Worm (Caenorhabditis elegans) whole organism, midembryonic: ENCODE measurements around the gene M199.8.
A peak's percentile ranks its signal among the peaks of the same experiment; 100 is the strongest.

ENCODE experiments used
- T22C8.4 ChIP-seq: fragments of 200-800 bp; sonication (Bioruptor generic); IDR thresholded peaks from 2 replicates; pipeline ENCODE4 v1.3.6; 2022; ENCODE audit warnings: missing genetic modification characterization, missing compliant biosample characterization
- cog-1 ChIP-seq: sonication (generic microtip); optimal IDR thresholded peaks from 2 replicates; lab custom pipeline; 2016; ENCODE audit warnings: missing genetic modification characterization, missing compliant biosample characterization
- flt-1 ChIP-seq: fragments of 200-800 bp; sonication (Bioruptor generic); IDR thresholded peaks from 2 replicates; pipeline ENCODE4 v1.3.6; 2022; ENCODE audit warnings: missing genetic modification characterization, missing compliant biosample characterization
- klf-2 ChIP-seq: fragments of 200-800 bp; sonication (Bioruptor generic); conservative IDR thresholded peaks from 2 replicates; pipeline ENCODE4 v1.3.6; 2022; ENCODE audit warnings: missing genetic modification reagents, missing genetic modification characterization, missing compliant biosample characterization
- med-1 ChIP-seq: sonication (generic microtip); optimal IDR thresholded peaks from 2 replicates; lab custom pipeline; 2017; ENCODE audit warnings: missing genetic modification characterization, mild to moderate bottlenecking, missing compliant biosample characterization, antibody characterized with exemption, missing genetic modification reagents; ENCODE audit not compliant: insufficient read depth
- ref-1 ChIP-seq: fragments of 200-800 bp; sonication (Bioruptor generic); conservative IDR thresholded peaks from 2 replicates; pipeline ENCODE4 v1.3.6; 2022; ENCODE audit warnings: missing genetic modification reagents, missing genetic modification characterization, missing compliant biosample characterization
- tab-1 ChIP-seq: fragments of 200-800 bp; sonication (Bioruptor generic); IDR thresholded peaks from 2 replicates; pipeline ENCODE4 v1.3.6; 2022; ENCODE audit warnings: missing genetic modification characterization, missing compliant biosample characterization
- ztf-23 ChIP-seq: fragments of 200-800 bp; sonication (Bioruptor generic); IDR thresholded peaks from 2 replicates; pipeline ENCODE4 v1.3.6; 2022; ENCODE audit warnings: missing genetic modification reagents, missing genetic modification characterization, missing compliant biosample characterization
- ztf-29 ChIP-seq: fragments of 200-800 bp; sonication (Bioruptor generic); IDR thresholded peaks from 2 replicates; pipeline ENCODE4 v1.3.6; 2022; ENCODE audit warnings: missing genetic modification reagents, missing genetic modification characterization, missing compliant biosample characterization

The M199.8 gene

ce11 chrIV:15126021-15126420, 7.8 kb downstream of the M199.8 start, which contains the start of gene clec-190:
TSS of gene clec-190 (minus strand) at chrIV:15126121.
- TF ChIP-seq klf-2 (GFP tag; lab: Robert Waterston, UW) (no peak), ztf-23 (GFP tag; lab: Robert Waterston, UW) (no peak), ref-1 (GFP tag; lab: Robert Waterston, UW) (no peak), med-1 (GFP tag; lab: Kevin White, UChicago) (no peak), tab-1 (GFP tag; lab: Robert Waterston, UW) (no peak), flt-1 (GFP tag; lab: Robert Waterston, UW) (no peak), T22C8.4 (GFP tag; lab: Robert Waterston, UW) (no peak)

ce11 chrIV:15122882-15123281, 10.9 kb downstream of the M199.8 start, which contains the start of gene M199.7:
TSS of gene M199.7 (plus strand) at chrIV:15123182.
- TF ChIP-seq ref-1 (GFP tag; lab: Robert Waterston, UW) (no peak), flt-1 (GFP tag; lab: Robert Waterston, UW) (no peak), cog-1 (no peak), tab-1 (GFP tag; lab: Robert Waterston, UW) (no peak), ztf-23 (GFP tag; lab: Robert Waterston, UW) (no peak), med-1 (GFP tag; lab: Kevin White, UChicago) (no peak), klf-2 (GFP tag; lab: Robert Waterston, UW) (no peak), ztf-29 (GFP tag; lab: Robert Waterston, UW) (no peak), T22C8.4 (GFP tag; lab: Robert Waterston, UW) (no peak)

ce11 chrIV:15120746-15121145, 13.1 kb downstream of the M199.8 start, which contains the start of gene clec-189:
TSS of gene clec-189 (plus strand) at chrIV:15120837.
- TF ChIP-seq ztf-23 (GFP tag; lab: Robert Waterston, UW) (no peak), tab-1 (GFP tag; lab: Robert Waterston, UW) (no peak), klf-2 (GFP tag; lab: Robert Waterston, UW) (no peak), ztf-29 (GFP tag; lab: Robert Waterston, UW) (no peak), flt-1 (GFP tag; lab: Robert Waterston, UW) (no peak), T22C8.4 (GFP tag; lab: Robert Waterston, UW) (no peak), cog-1 (no peak), ref-1 (GFP tag; lab: Robert Waterston, UW) (no peak), med-1 (GFP tag; lab: Kevin White, UChicago) (no peak)

- TF ChIP-seq ztf-29 (GFP tag; lab: Robert Waterston, UW): no peak
- TF ChIP-seq cog-1: no peak
- TF ChIP-seq T22C8.4 (GFP tag; lab: Robert Waterston, UW): no peak
- TF ChIP-seq ztf-23 (GFP tag; lab: Robert Waterston, UW): no peak
Observed at ce11 chrIV:15119268-15119667, 14.5 kb downstream of the M199.8 start.

- TF ChIP-seq med-1 (GFP tag; lab: Kevin White, UChicago): no peak
Observed at ce11 chrIV:15118390-15118789, 15.4 kb downstream of the M199.8 start, which contains the start of gene M199.136. TSS of gene M199.136 (plus strand) at chrIV:15118690.

- TF ChIP-seq tab-1 (GFP tag; lab: Robert Waterston, UW) (no peak), klf-2 (GFP tag; lab: Robert Waterston, UW) (no peak), flt-1 (GFP tag; lab: Robert Waterston, UW) (no peak), med-1 (GFP tag; lab: Kevin White, UChicago) (no peak), ztf-23 (GFP tag; lab: Robert Waterston, UW) (no peak)
Observed at ce11 chrIV:15114324-15114723, 19.5 kb downstream of the M199.8 start, which contains the start of gene M199.135. TSS of gene M199.135 (plus strand) at chrIV:15114624.

- no peak for TF ChIP-seq klf-2 (GFP tag; lab: Robert Waterston, UW)
- no peak for TF ChIP-seq ztf-29 (GFP tag; lab: Robert Waterston, UW)
- TF ChIP-seq flt-1 (GFP tag; lab: Robert Waterston, UW): no peak
- TF ChIP-seq tab-1 (GFP tag; lab: Robert Waterston, UW): no peak
Observed at ce11 chrIV:15113117-15113516, 20.7 kb downstream of the M199.8 start, which contains the start of gene M199.134. TSS of gene M199.134 (minus strand) at chrIV:15113217.

- TF ChIP-seq T22C8.4 (GFP tag; lab: Robert Waterston, UW) (no peak), tab-1 (GFP tag; lab: Robert Waterston, UW) (no peak)
Observed at ce11 chrIV:15108475-15108874, 25.3 kb downstream of the M199.8 start, which contains the start of gene M199.2. TSS of gene M199.2 (plus strand) at chrIV:15108775.

- peak; percentile 92 for TF ChIP-seq cog-1
- TF ChIP-seq T22C8.4 (GFP tag; lab: Robert Waterston, UW): no peak
- TF ChIP-seq flt-1 (GFP tag; lab: Robert Waterston, UW): no peak
Observed at ce11 chrIV:15107218-15107617, 26.6 kb downstream of the M199.8 start.

- TF ChIP-seq med-1 (GFP tag; lab: Kevin White, UChicago) (no peak), ref-1 (GFP tag; lab: Robert Waterston, UW) (no peak), cog-1 (no peak), klf-2 (GFP tag; lab: Robert Waterston, UW) (no peak), ztf-29 (GFP tag; lab: Robert Waterston, UW) (no peak), tab-1 (GFP tag; lab: Robert Waterston, UW) (no peak), T22C8.4 (GFP tag; lab: Robert Waterston, UW) (no peak), ztf-23 (GFP tag; lab: Robert Waterston, UW) (no peak), flt-1 (GFP tag; lab: Robert Waterston, UW) (no peak)
Observed at ce11 chrIV:15103224-15103679, 30.5 kb downstream of the M199.8 start, which contains the start of gene srt-44. TSS of gene srt-44 (plus strand) at chrIV:15103629.
